Fruit fly (Drosophila melanogaster) whole organism, prepupa: ENCODE measurements around the gene Ugt316A1.

ENCODE experiments used
- Blimp-1 ChIP-seq: fragments of 200-800 bp; sonication (Bioruptor generic); optimal IDR thresholded peaks from 3 replicates; lab custom pipeline; 2017; ENCODE audit warnings: missing biosample characterization, missing genetic modification characterization, mild to moderate bottlenecking, moderate library complexity, missing genetic modification reagents
- CG10631 ChIP-seq: fragments of 200-800 bp; sonication (Bioruptor generic); optimal IDR thresholded peaks from 2 replicates; lab custom pipeline; 2016; ENCODE audit warnings: missing biosample characterization, missing genetic modification characterization
- CG10669 ChIP-seq: fragments of 200-800 bp; sonication (Bioruptor generic); optimal IDR thresholded peaks from 3 replicates; lab custom pipeline; 2018; ENCODE audit warnings: missing biosample characterization, mild to moderate bottlenecking, missing genetic modification characterization, moderate library complexity
- CG11762 ChIP-seq: fragments of 200-800 bp; sonication (Bioruptor generic); optimal IDR thresholded peaks from 3 replicates; lab custom pipeline; 2016; ENCODE audit warnings: missing biosample characterization, missing genetic modification characterization; ENCODE audit not compliant: insufficient read depth
- CG11902 ChIP-seq: fragments of 200-800 bp; sonication (Bioruptor generic); optimal IDR thresholded peaks from 3 replicates; lab custom pipeline; 2016; ENCODE audit warnings: missing biosample characterization, missing genetic modification characterization
- CG15336 ChIP-seq: fragments of 200-800 bp; sonication (Bioruptor generic); IDR thresholded peaks from 2 replicates; pipeline ENCODE4 v1.3.6; 2022; ENCODE audit warnings: missing biosample characterization, missing genetic modification characterization
- CG1621 ChIP-seq: fragments of 200-800 bp; sonication (Bioruptor generic); optimal IDR thresholded peaks from 3 replicates; lab custom pipeline; 2018; ENCODE audit warnings: missing biosample characterization, mild to moderate bottlenecking, missing genetic modification characterization
- CG16779 ChIP-seq: fragments of 200-800 bp; sonication (Bioruptor generic); optimal IDR thresholded peaks from 3 replicates; lab custom pipeline; 2017; ENCODE audit warnings: missing biosample characterization, mild to moderate bottlenecking, missing genetic modification characterization
- CG3032 ChIP-seq: fragments of 200-800 bp; optimal IDR thresholded peaks from 2 replicates; lab custom pipeline; 2019; ENCODE audit warnings: missing biosample characterization, mild to moderate bottlenecking, missing genetic modification characterization, moderate library complexity
- CG31627 ChIP-seq: fragments of 200-800 bp; sonication (Bioruptor generic); optimal IDR thresholded peaks from 3 replicates; lab custom pipeline; 2016; ENCODE audit warnings: missing biosample characterization, missing genetic modification characterization
- CG32006 ChIP-seq: fragments of 200-800 bp; sonication (Bioruptor generic); optimal IDR thresholded peaks from 3 replicates; lab custom pipeline; 2017; ENCODE audit warnings: missing biosample characterization, mild to moderate bottlenecking, missing genetic modification characterization
- CG34406 ChIP-seq: fragments of 200-800 bp; sonication (Bioruptor generic); optimal IDR thresholded peaks from 3 replicates; lab custom pipeline; 2016; ENCODE audit warnings: missing biosample characterization, missing genetic modification characterization
- CG3919 ChIP-seq: fragments of 200-800 bp; sonication (Bioruptor generic); optimal IDR thresholded peaks from 3 replicates; lab custom pipeline; 2016; ENCODE audit warnings: missing biosample characterization, missing genetic modification characterization
- CG4318 ChIP-seq: fragments of 200-800 bp; sonication (Bioruptor generic); optimal IDR thresholded peaks from 3 replicates; lab custom pipeline; 2017; ENCODE audit warnings: missing biosample characterization, mild to moderate bottlenecking, missing genetic modification characterization
- CG6276 ChIP-seq: fragments of 200-800 bp; sonication (Bioruptor generic); optimal IDR thresholded peaks from 2 replicates; lab custom pipeline; 2017; ENCODE audit warnings: missing biosample characterization, mild to moderate bottlenecking, missing genetic modification characterization
- CG6854 ChIP-seq: fragments of 200-800 bp; sonication (Bioruptor generic); optimal IDR thresholded peaks from 2 replicates; lab custom pipeline; 2017; ENCODE audit warnings: missing biosample characterization, mild to moderate bottlenecking, missing genetic modification characterization
- CG7368 ChIP-seq: fragments of 200-800 bp; sonication (Bioruptor generic); optimal IDR thresholded peaks from 3 replicates; lab custom pipeline; 2016; ENCODE audit warnings: missing biosample characterization, missing genetic modification characterization
- CG8319 ChIP-seq: fragments of 200-800 bp; sonication (Bioruptor generic); optimal IDR thresholded peaks from 3 replicates; lab custom pipeline; 2016; ENCODE audit warnings: missing biosample characterization, missing genetic modification characterization
- CG8632 ChIP-seq: fragments of 200-800 bp; sonication (Bioruptor generic); optimal IDR thresholded peaks from 3 replicates; lab custom pipeline; 2016; ENCODE audit warnings: missing biosample characterization, missing genetic modification characterization
- Eip75B ChIP-seq: fragments of 200-800 bp; sonication (Bioruptor generic); optimal IDR thresholded peaks from 3 replicates; lab custom pipeline; 2016; ENCODE audit warnings: missing biosample characterization, missing genetic modification characterization
- Eip78C ChIP-seq: fragments of 200-800 bp; sonication (Bioruptor generic); peaks from one replicate; lab custom pipeline; 2016; ENCODE audit warnings: missing biosample characterization, missing genetic modification characterization
- Eip93F ChIP-seq: fragments of 200-800 bp; sonication (Bioruptor generic); optimal IDR thresholded peaks from 2 replicates; lab custom pipeline; 2016; ENCODE audit warnings: missing biosample characterization, mild to moderate bottlenecking, missing genetic modification characterization
- Gug ChIP-seq: fragments of 200-800 bp; sonication (Bioruptor generic); IDR thresholded peaks from 2 replicates; pipeline ENCODE4 v1.3.6; 2022; ENCODE audit warnings: missing biosample characterization, missing genetic modification characterization
- Hr38 ChIP-seq: sonication (Bioruptor generic); optimal IDR thresholded peaks from 2 replicates; lab custom pipeline; 2016; ENCODE audit warnings: missing biosample characterization, missing genetic modification characterization
- Hr39 ChIP-seq: fragments of 200-800 bp; sonication (Bioruptor generic); optimal IDR thresholded peaks from 2 replicates; lab custom pipeline; 2016; ENCODE audit warnings: missing biosample characterization, missing genetic modification characterization
- Hr4 ChIP-seq: fragments of 200-800 bp; sonication (Bioruptor generic); optimal IDR thresholded peaks from 3 replicates; lab custom pipeline; 2016; ENCODE audit warnings: missing biosample characterization, missing genetic modification characterization
- Lpt ChIP-seq: fragments of 200-800 bp; sonication (Bioruptor generic); optimal IDR thresholded peaks from 3 replicates; lab custom pipeline; 2016; ENCODE audit warnings: missing biosample characterization, missing genetic modification characterization
- Met ChIP-seq: fragments of 200-800 bp; sonication (Bioruptor generic); optimal IDR thresholded peaks from 3 replicates; lab custom pipeline; 2016; ENCODE audit warnings: missing biosample characterization, missing genetic modification characterization
- OdsH ChIP-seq: fragments of 200-800 bp; sonication (Bioruptor generic); optimal IDR thresholded peaks from 3 replicates; lab custom pipeline; 2016; ENCODE audit warnings: missing biosample characterization, missing genetic modification characterization
- Sox102F ChIP-seq: fragments of 200-800 bp; sonication (Bioruptor generic); optimal IDR thresholded peaks from 2 replicates; lab custom pipeline; 2016; ENCODE audit warnings: missing biosample characterization, mild to moderate bottlenecking, missing genetic modification characterization
- Sox15 ChIP-seq: fragments of 200-800 bp; sonication (Bioruptor generic); optimal IDR thresholded peaks from 3 replicates; lab custom pipeline; 2016; ENCODE audit warnings: missing biosample characterization, missing genetic modification characterization
- achi ChIP-seq: fragments of 200-800 bp; sonication (Bioruptor generic); optimal IDR thresholded peaks from 3 replicates; lab custom pipeline; 2016; ENCODE audit warnings: missing biosample characterization, missing genetic modification characterization
- acj6 ChIP-seq: fragments of 200-800 bp; sonication (Bioruptor generic); optimal IDR thresholded peaks from 3 replicates; lab custom pipeline; 2016; ENCODE audit warnings: missing biosample characterization, missing genetic modification characterization
- dac ChIP-seq: fragments of 200-800 bp; sonication (Bioruptor generic); optimal IDR thresholded peaks from 2 replicates; lab custom pipeline; 2017; ENCODE audit warnings: missing biosample characterization, mild to moderate bottlenecking, missing genetic modification characterization
- dsx ChIP-seq: fragments of 200-800 bp; optimal IDR thresholded peaks from 3 replicates; lab custom pipeline; 2019; ENCODE audit warnings: missing biosample characterization, mild to moderate bottlenecking, missing genetic modification characterization, moderate library complexity; ENCODE audit not compliant: poor library complexity, severe bottlenecking
- esn ChIP-seq: fragments of 200-800 bp; sonication (Bioruptor generic); optimal IDR thresholded peaks from 2 replicates; lab custom pipeline; 2016; ENCODE audit warnings: missing biosample characterization, mild to moderate bottlenecking, missing genetic modification characterization, moderate library complexity
- fd85E ChIP-seq: fragments of 200-800 bp; sonication (Bioruptor generic); optimal IDR thresholded peaks from 3 replicates; lab custom pipeline; 2016; ENCODE audit warnings: missing biosample characterization, missing genetic modification characterization
- fkh ChIP-seq: fragments of 200-800 bp; sonication (Bioruptor generic); optimal IDR thresholded peaks from 3 replicates; lab custom pipeline; 2017; ENCODE audit warnings: missing biosample characterization, mild to moderate bottlenecking, missing genetic modification characterization, moderate library complexity
- lz ChIP-seq: fragments of 200-800 bp; sonication (Bioruptor generic); optimal IDR thresholded peaks from 3 replicates; lab custom pipeline; 2016; ENCODE audit warnings: missing biosample characterization, missing genetic modification characterization
- net ChIP-seq: fragments of 200-800 bp; sonication (Bioruptor generic); optimal IDR thresholded peaks from 3 replicates; lab custom pipeline; 2016; ENCODE audit warnings: missing biosample characterization, missing genetic modification characterization
- pdm3 ChIP-seq: fragments of 200-800 bp; sonication (Bioruptor generic); optimal IDR thresholded peaks from 3 replicates; lab custom pipeline; 2016; ENCODE audit warnings: missing biosample characterization, missing genetic modification characterization
- ss ChIP-seq, 2 experiments: fragments of 200-800 bp; sonication (Bioruptor generic); optimal IDR thresholded peaks; 2 replicates in 1 of 2; 3 replicates in 1 of 2; lab custom pipeline; 2017 to 2018; ENCODE audit warnings: mild to moderate bottlenecking in 2 of 2, missing biosample characterization in 2 of 2, missing genetic modification characterization in 2 of 2, moderate library complexity in 1 of 2
- svp ChIP-seq: fragments of 200-800 bp; sonication (Bioruptor generic); peaks from one replicate; lab custom pipeline; 2016; ENCODE audit warnings: missing biosample characterization, missing genetic modification characterization
- topi ChIP-seq: fragments of 200-800 bp; sonication (Bioruptor generic); optimal IDR thresholded peaks from 3 replicates; lab custom pipeline; 2016; ENCODE audit warnings: missing biosample characterization, missing genetic modification characterization

Ugt316A1 gene

dm6 chr3L:19041665-19042385 is 20.8 kb downstream of the Ugt316A1 start (continued):
- peak; percentile 89 for TF ChIP-seq achi (GFP tag; lab: Kevin White, UChicago)
- peak; percentile 71 to 90 for TF ChIP-seq ss (GFP tag; optimal IDR thresholded peaks at IDR 0.05; lab: Kevin White, UChicago)
- peak; percentile 92 for TF ChIP-seq CG10631 (GFP tag; lab: Kevin White, UChicago)
- TF ChIP-seq net = peak; percentile 90
- TF ChIP-seq CG8319 (GFP tag; lab: Kevin White, UChicago) = peak; percentile 82
- peak; percentile 87 for TF ChIP-seq pdm3 (GFP tag; lab: Kevin White, UChicago)
- peak; percentile 94 for TF ChIP-seq CG32006
- peak; percentile 82 for TF ChIP-seq CG11902 (GFP tag; lab: Kevin White, UChicago)
- peak; percentile 98 for TF ChIP-seq Eip78C
- TF ChIP-seq Hr38 (GFP tag; lab: Kevin White, UChicago) = no peak
- peak; percentile 89 for TF ChIP-seq Hr4
- peak; percentile 93 for TF ChIP-seq esn (GFP tag; lab: Kevin White, UChicago)
- peak; percentile 90 for TF ChIP-seq CG8632 (GFP tag; lab: Kevin White, UChicago)
- TF ChIP-seq Met (GFP tag; lab: Kevin White, UChicago) = peak; percentile 91
- TF ChIP-seq CG1621 = peak; percentile 56
- TF ChIP-seq dac (GFP tag; lab: Kevin White, UChicago) = peak; percentile 72
- TF ChIP-seq CG15336 (GFP tag; lab: Robert Waterston, UW) = peak; percentile 75
- TF ChIP-seq Sox102F (GFP tag; lab: Kevin White, UChicago) = peak; percentile 83
- TF ChIP-seq Gug (GFP tag; lab: Robert Waterston, UW) = 0 out of 2 replicates have a peak, but pooled peaks have one; percentile 23
- TF ChIP-seq acj6 (GFP tag; lab: Kevin White, UChicago) = peak; percentile 90
- TF ChIP-seq CG7368 (GFP tag; lab: Kevin White, UChicago) = peak; percentile 87
- peak; percentile 85 for TF ChIP-seq CG10669 (GFP tag; lab: Kevin White, UChicago)
- peak; percentile 75 for TF ChIP-seq dsx (GFP tag; lab: Kevin White, UChicago)
- peak; percentile 89 for TF ChIP-seq CG4318
- peak; percentile 64 for TF ChIP-seq Eip93F
- TF ChIP-seq fkh = no peak

- TF ChIP-seq dac (GFP tag; lab: Kevin White, UChicago) = no peak
Observed at dm6 chr3L:19041161-19041560, 21.5 kb downstream of the Ugt316A1 start.

- TF ChIP-seq achi (GFP tag; lab: Kevin White, UChicago) = no peak
- no peak for TF ChIP-seq CG16779 (tag; lab: Kevin White, UChicago)
- TF ChIP-seq CG31627 (GFP tag; lab: Kevin White, UChicago) = no peak
- peak; percentile 1 for TF ChIP-seq OdsH (GFP tag; lab: Kevin White, UChicago)
- TF ChIP-seq CG11762 (GFP tag; lab: Kevin White, UChicago) = no peak
- no peak for TF ChIP-seq dsx (GFP tag; lab: Kevin White, UChicago)
- no peak for TF ChIP-seq CG34406 (GFP tag; lab: Kevin White, UChicago)
- peak; percentile 5 for TF ChIP-seq pdm3 (GFP tag; lab: Kevin White, UChicago)
- no peak for TF ChIP-seq Sox102F (GFP tag; lab: Kevin White, UChicago)
- peak; percentile 12 for TF ChIP-seq Eip75B (GFP tag; lab: Kevin White, UChicago)
- no peak for TF ChIP-seq CG32006
- no peak for TF ChIP-seq esn (GFP tag; lab: Kevin White, UChicago)
- no peak for TF ChIP-seq fd85E (GFP tag; lab: Kevin White, UChicago)
- TF ChIP-seq CG15336 (GFP tag; lab: Robert Waterston, UW) = no peak
- no peak for TF ChIP-seq topi (GFP tag; lab: Kevin White, UChicago)
- TF ChIP-seq CG11902 (GFP tag; lab: Kevin White, UChicago) = no peak
- no peak for TF ChIP-seq CG3032 (tag; lab: Kevin White, UChicago)
- peak; percentile 33 for TF ChIP-seq CG3919 (GFP tag; lab: Kevin White, UChicago)
- peak; percentile 8 for TF ChIP-seq CG10631 (GFP tag; lab: Kevin White, UChicago)
- TF ChIP-seq lz (GFP tag; lab: Kevin White, UChicago) = no peak
- TF ChIP-seq CG6854 (GFP tag; lab: Kevin White, UChicago) = no peak
- no peak for TF ChIP-seq CG10669 (GFP tag; lab: Kevin White, UChicago)
- no peak for TF ChIP-seq Gug (GFP tag; lab: Robert Waterston, UW)
- TF ChIP-seq Eip78C = peak; percentile 81
- TF ChIP-seq Blimp-1 (GFP tag; lab: Kevin White, UChicago) = no peak
- TF ChIP-seq Sox15 = no peak
- no peak for TF ChIP-seq CG6276 (GFP tag; lab: Kevin White, UChicago)
- peak; percentile 86 for TF ChIP-seq svp (GFP tag; lab: Kevin White, UChicago)
- TF ChIP-seq Lpt (GFP tag; lab: Kevin White, UChicago) = no peak
- no peak for TF ChIP-seq CG8632 (GFP tag; lab: Kevin White, UChicago)
- no peak for TF ChIP-seq dac (GFP tag; lab: Kevin White, UChicago)
- TF ChIP-seq Hr39 (GFP tag; lab: Kevin White, UChicago) = no peak
- TF ChIP-seq fkh = peak; percentile 91
- no peak for TF ChIP-seq Eip93F
- peak; percentile 31 for TF ChIP-seq net
Observed at dm6 chr3L:19040155-19040644, 22.4 kb downstream of the Ugt316A1 start.
